Worm (Caenorhabditis elegans) whole organism, early embryonic: Measurements from ENCODE around the gene B0546.3.

Experiments
- B0310.2 ChIP-seq: sonication (generic microtip); optimal IDR thresholded peaks from 2 replicates; lab custom pipeline; 2016; ENCODE audit warnings: mild to moderate bottlenecking, missing genetic modification characterization, missing compliant biosample characterization
- ama-1 ChIP-seq: fragments of 150-350 bp; optimal IDR thresholded peaks from 2 replicates; lab custom pipeline; 2014
- ets-7 ChIP-seq: sonication (generic microtip); optimal IDR thresholded peaks from 2 replicates; lab custom pipeline; 2016; ENCODE audit warnings: missing genotype, missing genetic modification characterization, missing compliant biosample characterization
- flt-1 ChIP-seq: fragments of 200-800 bp; sonication (Bioruptor generic); IDR thresholded peaks from 2 replicates; pipeline ENCODE4 v1.3.6; 2022; ENCODE audit warnings: missing genetic modification characterization, missing compliant biosample characterization
- hnd-1 ChIP-seq: sonication (generic microtip); optimal IDR thresholded peaks from 2 replicates; lab custom pipeline; 2016; ENCODE audit warnings: missing genetic modification characterization, missing compliant biosample characterization
- pes-1 ChIP-seq: fragments of 200-800 bp; sonication (Bioruptor generic); IDR thresholded peaks from 2 replicates; pipeline ENCODE4 v1.3.6; 2022; ENCODE audit warnings: missing genetic modification reagents, missing genetic modification characterization, missing compliant biosample characterization
- sea-1 ChIP-seq: fragments of 200-800 bp; sonication (Bioruptor generic); conservative IDR thresholded peaks from 2 replicates; pipeline ENCODE4 v1.3.6; 2022; ENCODE audit warnings: missing genetic modification characterization, missing compliant biosample characterization

- TF ChIP-seq flt-1 (GFP tag; lab: Robert Waterston, UW) (no peak), ama-1 (lab: Kevin White, UChicago) (no peak), sea-1 (GFP tag; lab: Robert Waterston, UW) (no peak), pes-1 (GFP tag; lab: Robert Waterston, UW) (no peak), hnd-1 (tag; lab: Kevin White, UChicago) (no peak), B0310.2 (tag; lab: Kevin White, UChicago) (no peak), ets-7 (tag; lab: Kevin White, UChicago) (no peak)
These were observed 12.9 kb upstream of the B0546.3 start, which contains the start of gene C04C3.14 for ce11 chrIV:3395581-3395980.
